Fruit fly (Drosophila melanogaster) whole organism, embryonic: ENCODE measurements around the gene CG1607.
A peak's percentile ranks its signal among the peaks of the same experiment; 100 is the strongest.

Experiments
- Antp ChIP-seq: fragments of 200-800 bp; sonication (Bioruptor generic); optimal IDR thresholded peaks from 3 replicates; lab custom pipeline; 2016; ENCODE audit warnings: missing biosample characterization, missing genetic modification characterization
- BEAF-32 ChIP-seq: fragments of 200-800 bp; sonication (Bioruptor generic); optimal IDR thresholded peaks from 3 replicates; lab custom pipeline; 2017; ENCODE audit warnings: missing biosample characterization, missing genetic modification characterization, mild to moderate bottlenecking, moderate library complexity, missing genetic modification reagents
- C15 ChIP-seq: fragments of 200-800 bp; sonication (Bioruptor generic); IDR thresholded peaks from 3 replicates; pipeline ENCODE4 v1.3.6; 2022; ENCODE audit warnings: missing biosample characterization, missing genetic modification characterization
- CG10543 ChIP-seq: fragments of 200-800 bp; sonication (Bioruptor generic); optimal IDR thresholded peaks from 3 replicates; lab custom pipeline; 2017; ENCODE audit warnings: missing biosample characterization, mild to moderate bottlenecking, missing genetic modification characterization, moderate library complexity
- CG10959 ChIP-seq: fragments of 200-800 bp; sonication (Bioruptor generic); IDR thresholded peaks from 2 replicates; pipeline ENCODE4 v1.3.6; 2022; ENCODE audit warnings: missing biosample characterization, missing genetic modification characterization
- CG11247 ChIP-seq: fragments of 200-800 bp; sonication (Bioruptor generic); IDR thresholded peaks from 2 replicates; pipeline ENCODE4 v1.3.6; 2022; ENCODE audit warnings: missing biosample characterization, missing genetic modification characterization
- CG11456 ChIP-seq: fragments of 200-800 bp; sonication (Bioruptor generic); IDR thresholded peaks from 3 replicates; pipeline ENCODE4 v1.3.6; 2022; ENCODE audit warnings: missing biosample characterization, missing genetic modification characterization
- CG11695 ChIP-seq: fragments of 200-800 bp; sonication (Bioruptor generic); IDR thresholded peaks from 3 replicates; pipeline ENCODE4 v1.3.6; 2022; ENCODE audit warnings: missing biosample characterization, missing genetic modification characterization
- CG12769 ChIP-seq: fragments of 200-800 bp; sonication (Bioruptor generic); optimal IDR thresholded peaks from 2 replicates; lab custom pipeline; 2019; ENCODE audit warnings: missing biosample characterization, mild to moderate bottlenecking, missing genetic modification characterization, moderate library complexity
- CG14050 ChIP-seq: fragments of 200-800 bp; sonication (Bioruptor generic); IDR thresholded peaks from 3 replicates; pipeline ENCODE4 v1.3.6; 2022; ENCODE audit warnings: missing biosample characterization, missing genetic modification characterization
- CG15514 ChIP-seq: fragments of 200-800 bp; sonication (Bioruptor generic); optimal IDR thresholded peaks from 3 replicates; lab custom pipeline; 2017; ENCODE audit warnings: missing biosample characterization, missing genetic modification characterization, mild to moderate bottlenecking, moderate library complexity, missing genetic modification reagents
- CG31224 ChIP-seq: fragments of 200-800 bp; sonication (Bioruptor generic); IDR thresholded peaks from 2 replicates; pipeline ENCODE4 v1.3.6; 2022; ENCODE audit warnings: missing biosample characterization, missing genetic modification characterization
- CG4424 ChIP-seq: fragments of 200-800 bp; sonication (Bioruptor generic); optimal IDR thresholded peaks from 3 replicates; lab custom pipeline; 2016; ENCODE audit warnings: missing biosample characterization, missing genetic modification characterization
- CG6175 ChIP-seq: fragments of 200-800 bp; sonication (Bioruptor generic); IDR thresholded peaks from 3 replicates; pipeline ENCODE4 v1.3.6; 2022; ENCODE audit warnings: missing biosample characterization, missing genetic modification characterization
- CG7839 ChIP-seq: fragments of 200-800 bp; sonication (Bioruptor generic); optimal IDR thresholded peaks from 3 replicates; lab custom pipeline; 2018; ENCODE audit warnings: missing biosample characterization, mild to moderate bottlenecking, missing genetic modification characterization, moderate library complexity
- CG9932 ChIP-seq: fragments of 200-800 bp; sonication (Bioruptor generic); IDR thresholded peaks from 2 replicates; pipeline ENCODE4 v1.3.6; 2022; ENCODE audit warnings: missing biosample characterization, missing genetic modification characterization
- Chrac-16 ChIP-seq: fragments of 200-800 bp; sonication (Bioruptor generic); optimal IDR thresholded peaks from 3 replicates; lab custom pipeline; 2016; ENCODE audit warnings: missing biosample characterization, missing genetic modification characterization
- Deaf1 ChIP-seq: fragments of 200-800 bp; optimal IDR thresholded peaks from 3 replicates; lab custom pipeline; 2019; ENCODE audit warnings: missing biosample characterization, mild to moderate bottlenecking, missing genetic modification characterization, moderate library complexity
- Fer2 ChIP-seq: fragments of 200-800 bp; sonication (Bioruptor generic); optimal IDR thresholded peaks from 2 replicates; lab custom pipeline; 2018; ENCODE audit warnings: missing biosample characterization, mild to moderate bottlenecking, missing genetic modification characterization, moderate library complexity
- Fer3 ChIP-seq: fragments of 200-800 bp; sonication (Bioruptor generic); optimal IDR thresholded peaks from 2 replicates; lab custom pipeline; 2018; ENCODE audit warnings: missing biosample characterization, mild to moderate bottlenecking, missing genetic modification characterization, moderate library complexity
- HLH3B ChIP-seq: fragments of 200-800 bp; sonication (Bioruptor generic); IDR thresholded peaks from 2 replicates; pipeline ENCODE4 v1.3.6; 2022; ENCODE audit warnings: missing biosample characterization, missing genetic modification characterization
- Hand ChIP-seq: fragments of 200-800 bp; sonication (Bioruptor generic); optimal IDR thresholded peaks from 2 replicates; lab custom pipeline; 2017; ENCODE audit warnings: mild to moderate bottlenecking, missing biosample characterization, missing genetic modification reagents, missing genetic modification characterization
- Hr78 ChIP-seq, 2 experiments: fragments of 200-800 bp in 1 of 2; fragments of >200 bp in 1 of 2; sonication (Bioruptor generic) in 1 of 2; optimal IDR thresholded peaks; 2 replicates each; lab custom pipeline; 2017 to 2019; ENCODE audit warnings: missing biosample characterization in 2 of 2, missing genetic modification characterization in 2 of 2, mild to moderate bottlenecking in 1 of 2, moderate library complexity in 1 of 2
- Myb ChIP-seq: fragments of 200-800 bp; sonication (Bioruptor generic); optimal IDR thresholded peaks from 2 replicates; lab custom pipeline; 2016; ENCODE audit warnings: missing biosample characterization, missing genetic modification characterization
- Nf-YC ChIP-seq: fragments of 200-800 bp; optimal IDR thresholded peaks from 3 replicates; lab custom pipeline; 2019; ENCODE audit warnings: missing biosample characterization, mild to moderate bottlenecking, missing genetic modification characterization, moderate library complexity
- Pdp1 ChIP-seq, 2 experiments: fragments of 200-800 bp; sonication (Bioruptor generic); optimal IDR thresholded peaks; 3 replicates each; lab custom pipeline; 2016; ENCODE audit warnings: missing biosample characterization in 2 of 2, missing genetic modification characterization in 2 of 2, mild to moderate bottlenecking in 1 of 2, moderate library complexity in 1 of 2
- Sox100B ChIP-seq: fragments of 200-800 bp; sonication (Bioruptor generic); optimal IDR thresholded peaks from 3 replicates; lab custom pipeline; 2018; ENCODE audit warnings: missing biosample characterization, mild to moderate bottlenecking, missing genetic modification characterization
- Sry-β ChIP-seq: fragments of 200-800 bp; sonication (Bioruptor generic); optimal IDR thresholded peaks from 2 replicates; lab custom pipeline; 2018; ENCODE audit warnings: missing biosample characterization, mild to moderate bottlenecking, missing genetic modification characterization, moderate library complexity
- abd-A ChIP-seq: fragments of 200-800 bp; sonication (Bioruptor generic); optimal IDR thresholded peaks from 3 replicates; lab custom pipeline; 2019; ENCODE audit warnings: missing biosample characterization, mild to moderate bottlenecking, missing genetic modification characterization, moderate library complexity
- chinmo ChIP-seq: fragments of 200-800 bp; sonication (Bioruptor generic); IDR thresholded peaks from 4 replicates; pipeline ENCODE4 v1.3.6; 2022; ENCODE audit warnings: missing biosample characterization, missing genetic modification characterization; ENCODE audit not compliant: partially characterized antibody
- crol ChIP-seq: fragments of 200-800 bp; sonication (Bioruptor generic); IDR thresholded peaks from 2 replicates; pipeline ENCODE4 v1.3.6; 2022; ENCODE audit warnings: missing biosample characterization, missing genetic modification characterization
- dati ChIP-seq: fragments of 200-800 bp; sonication (Bioruptor generic); IDR thresholded peaks from 2 replicates; pipeline ENCODE4 v1.3.6; 2022; ENCODE audit warnings: missing biosample characterization, missing genetic modification characterization
- esg ChIP-seq: fragments of 200-800 bp; sonication (Bioruptor generic); conservative IDR thresholded peaks from 2 replicates; pipeline ENCODE4 v1.3.6; 2022; ENCODE audit warnings: missing biosample characterization, missing genetic modification characterization
- grn ChIP-seq: fragments of 200-800 bp; sonication (Bioruptor generic); optimal IDR thresholded peaks from 3 replicates; lab custom pipeline; 2017; ENCODE audit warnings: missing biosample characterization, missing genetic modification characterization
- insv ChIP-seq, 2 experiments: fragments of 200-800 bp; sonication (Bioruptor generic); optimal IDR thresholded peaks; 3 replicates each; lab custom pipeline; 2016 to 2018; ENCODE audit warnings: missing biosample characterization in 2 of 2, missing genetic modification characterization in 2 of 2
- jigr1 ChIP-seq: fragments of 200-800 bp; sonication (Bioruptor generic); IDR thresholded peaks from 3 replicates; pipeline ENCODE4 v1.3.6; 2022; ENCODE audit warnings: missing biosample characterization, missing genetic modification characterization
- kay ChIP-seq: fragments of 200-800 bp; sonication (Bioruptor generic); optimal IDR thresholded peaks from 2 replicates; lab custom pipeline; 2016; ENCODE audit warnings: missing biosample characterization, missing genetic modification characterization
- mam ChIP-seq: fragments of 200-800 bp; sonication (Bioruptor generic); optimal IDR thresholded peaks from 3 replicates; lab custom pipeline; 2016; ENCODE audit warnings: missing biosample characterization, missing genetic modification characterization
- mirr ChIP-seq: fragments of 200-800 bp; sonication (Bioruptor generic); optimal IDR thresholded peaks from 3 replicates; lab custom pipeline; 2018; ENCODE audit warnings: missing biosample characterization, mild to moderate bottlenecking, missing genetic modification characterization
- odd ChIP-seq: fragments of 200-800 bp; sonication (Bioruptor generic); optimal IDR thresholded peaks from 2 replicates; lab custom pipeline; 2017; ENCODE audit warnings: missing biosample characterization, mild to moderate bottlenecking, missing genetic modification characterization
- sd ChIP-seq: fragments of 200-800 bp; sonication (Bioruptor generic); optimal IDR thresholded peaks from 3 replicates; lab custom pipeline; 2018; ENCODE audit warnings: missing biosample characterization, mild to moderate bottlenecking, missing genetic modification characterization, moderate library complexity
- slbo ChIP-seq: fragments of 200-800 bp; sonication (Bioruptor generic); IDR thresholded peaks from 2 replicates; pipeline ENCODE4 v1.3.6; 2022; ENCODE audit warnings: missing biosample characterization, missing genetic modification characterization
- sug ChIP-seq: fragments of 200-800 bp; optimal IDR thresholded peaks from 2 replicates; lab custom pipeline; 2019; ENCODE audit warnings: missing biosample characterization, mild to moderate bottlenecking, missing genetic modification characterization, moderate library complexity

CG1607 gene

dm6 chr3R:31407026-31407654 lies 25.2 kb downstream of the CG1607 start (continued):
- peak in 1 of 2 experiments; percentile 60 for TF ChIP-seq Hr78 (GFP tag; optimal IDR thresholded peaks at IDR 0.05; lab: Kevin White, UChicago)

dm6 chr3R:31409627-31410201 lies 27.8 kb downstream of the CG1607 start:
- 0 out of 4 replicates have a peak, but pooled peaks have one; percentile 40 for TF ChIP-seq chinmo
- no peak for TF ChIP-seq CG4424 (GFP tag; lab: Kevin White, UChicago)

- peak; percentile 13 for TF ChIP-seq abd-A (tag; lab: Kevin White, UChicago)
- no peak for TF ChIP-seq Fer2 (tag; lab: Kevin White, UChicago)
- TF ChIP-seq esg: no peak
- TF ChIP-seq kay: no peak
- no peak for TF ChIP-seq CG31224 (GFP tag; lab: Robert Waterston, UW)
- no peak for TF ChIP-seq jigr1 (GFP tag; lab: Robert Waterston, UW)
- TF ChIP-seq Antp (GFP tag; lab: Kevin White, UChicago): no peak
- TF ChIP-seq CG14050 (GFP tag; lab: Robert Waterston, UW): no peak
- 0 out of 2 replicates have a peak, but pooled peaks have one; percentile 7 for TF ChIP-seq dati
- no peak for TF ChIP-seq mam (GFP tag; lab: Kevin White, UChicago)
- no peak for TF ChIP-seq HLH3B (GFP tag; lab: Robert Waterston, UW)
- TF ChIP-seq Myb (GFP tag; lab: Kevin White, UChicago): no peak
- 0 out of 4 replicates have a peak, but pooled peaks have one; percentile 71 for TF ChIP-seq chinmo
- no peak for TF ChIP-seq CG6175
- TF ChIP-seq sug (tag; lab: Kevin White, UChicago): no peak
- peak; percentile 87 for TF ChIP-seq sd (tag; lab: Kevin White, UChicago)
- peak; percentile 1 for TF ChIP-seq CG10543 (GFP tag; lab: Kevin White, UChicago)
These were observed 37.6 kb downstream of the CG1607 start for dm6 chr3R:31419531-31419930.

- TF ChIP-seq C15 (GFP tag; lab: Robert Waterston, UW) (no peak), CG11695 (GFP tag; lab: Robert Waterston, UW) (peak; percentile 89), abd-A (tag; lab: Kevin White, UChicago) (peak; percentile 82), Chrac-16 (GFP tag; lab: Kevin White, UChicago) (no peak), CG7839 (tag; lab: Kevin White, UChicago) (peak; percentile 6), mirr (GFP tag; lab: Kevin White, UChicago) (peak; percentile 50), CG11456 (GFP tag; lab: Robert Waterston, UW) (0 out of 3 replicates have a peak, but pooled peaks have one; percentile 27), BEAF-32 (GFP tag; lab: Kevin White, UChicago) (no peak), slbo (GFP tag; lab: Robert Waterston, UW) (0 out of 2 replicates have a peak, but pooled peaks have one; percentile 28), Deaf1 (peak; percentile 3), crol (GFP tag; lab: Robert Waterston, UW) (peak; percentile 55), CG10959 (GFP tag; lab: Robert Waterston, UW) (no peak), Sry-β (no peak), Sox100B (GFP tag; lab: Kevin White, UChicago) (no peak), odd (no peak), chinmo (peak; percentile 92; the same call in 3 of the 4 replicates), CG12769 (peak; percentile 95), CG10543 (GFP tag; lab: Kevin White, UChicago) (peak; percentile 92), insv (GFP tag; optimal IDR thresholded peaks at IDR 0.05; lab: Kevin White, UChicago) (no peak), CG9932 (GFP tag; lab: Robert Waterston, UW) (peak; percentile 35), CG15514 (GFP tag; lab: Kevin White, UChicago) (peak; percentile 7), Pdp1 (GFP tag; optimal IDR thresholded peaks at IDR 0.05; lab: Kevin White, UChicago) (peak in 1 of 2 experiments; percentile 9), CG6175 (0 out of 3 replicates have a peak, but pooled peaks have one; percentile 47), Nf-YC (peak; percentile 4), CG11247 (GFP tag; lab: Robert Waterston, UW) (0 out of 2 replicates have a peak, but pooled peaks have one; percentile 20), grn (GFP tag; lab: Kevin White, UChicago) (peak; percentile 56), Hand (GFP tag; lab: Kevin White, UChicago) (no peak), Fer3 (peak; percentile 18)
These were observed 38.8 kb downstream of the CG1607 start for dm6 chr3R:31420675-31421074.
